Worm (Caenorhabditis elegans): ENCODE data around the gene R07A4.3.

The R07A4.3 gene

DNA sequence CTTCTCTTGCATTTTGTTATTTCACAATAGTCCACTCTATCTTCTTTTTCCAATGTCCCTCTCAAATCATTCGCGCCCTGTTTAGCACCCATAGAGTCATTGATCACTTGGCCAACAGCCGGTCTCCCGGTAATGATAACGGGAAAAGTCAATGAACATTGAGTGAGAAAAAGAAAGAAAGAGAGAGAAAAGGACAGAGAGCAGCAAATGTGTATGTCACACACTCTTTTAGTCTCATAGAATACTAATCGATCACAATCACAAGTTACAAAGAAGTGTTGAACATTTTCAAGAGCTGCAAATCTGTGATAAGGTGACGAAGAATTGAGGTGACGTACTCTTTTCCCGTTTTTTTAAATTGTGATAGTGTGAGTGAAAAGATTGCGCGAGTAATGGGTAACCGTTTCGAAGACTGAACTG is 18.7 kb downstream of the R07A4.3 start (continued):
- 0 out of 2 replicates have a peak, but pooled peaks have one; percentile 34 for TF ChIP-seq lir-1 (GFP tag; conservative IDR thresholded peaks at IDR 0.05)
- TF ChIP-seq cebp-1 (GFP tag; IDR thresholded peaks at IDR 0.05), result peak; percentile 93
- TF ChIP-seq cebp-1 (tag; optimal IDR thresholded peaks at IDR 0.05), result peak; percentile 97
- TF ChIP-seq F52B5.7 (tag; optimal IDR thresholded peaks at IDR 0.05), result no peak
- TF ChIP-seq ets-4 (GFP tag; optimal IDR thresholded peaks at IDR 0.05), result peak; percentile 88
- peak; percentile 21 for TF ChIP-seq madf-10 (tag; optimal IDR thresholded peaks at IDR 0.05)
- TF ChIP-seq F49E8.2 (tag; optimal IDR thresholded peaks at IDR 0.05; ENCODE audit: insufficient read depth), result no peak
- 0 out of 2 replicates have a peak, but pooled peaks have one; percentile 21 for TF ChIP-seq C06A6.2 (GFP tag; conservative IDR thresholded peaks at IDR 0.05)
- TF ChIP-seq unc-62 (GFP tag; optimal IDR thresholded peaks at IDR 0.05), result peak; percentile 81
- no peak for TF ChIP-seq tbx-9 (tag; optimal IDR thresholded peaks at IDR 0.05; ENCODE audit: borderline replicate concordance)
- TF ChIP-seq ekl-4 (GFP tag; IDR thresholded peaks at IDR 0.05), result peak; percentile 57; the same call in 1 of the 2 replicates
- peak; percentile 79 for TF ChIP-seq atf-7 (tag; optimal IDR thresholded peaks at IDR 0.05)
- TF ChIP-seq ztf-18 (tag; optimal IDR thresholded peaks at IDR 0.05), result no peak
- no peak for TF ChIP-seq unc-130 (GFP tag; optimal IDR thresholded peaks at IDR 0.05)
- peak; percentile 88 for TF ChIP-seq nhr-80 (tag; optimal IDR thresholded peaks at IDR 0.05)
- TF ChIP-seq lin-26 (GFP tag; IDR thresholded peaks at IDR 0.05), result 0 out of 2 replicates have a peak, but pooled peaks have one; percentile 44
- TF ChIP-seq tbp1 (GFP tag; optimal IDR thresholded peaks at IDR 0.05), result peak; percentile 28
- peak; percentile 82 for TF ChIP-seq somi-1 (GFP tag; optimal IDR thresholded peaks at IDR 0.05)
- no peak for TF ChIP-seq mcd-1 (GFP tag; IDR thresholded peaks at IDR 0.05)
- TF ChIP-seq sptf-2 (GFP tag; optimal IDR thresholded peaks at IDR 0.05), result peak; percentile 35
- peak; percentile 48 for TF ChIP-seq lin-40 (tag; optimal IDR thresholded peaks at IDR 0.05)
- TF ChIP-seq chd-7 (tag; optimal IDR thresholded peaks at IDR 0.05), result peak; percentile 74
- TF ChIP-seq attf-5 (GFP tag; optimal IDR thresholded peaks at IDR 0.05), result peak; percentile 62
- no peak for TF ChIP-seq tlf-1 (GFP tag; optimal IDR thresholded peaks at IDR 0.05)
- TF ChIP-seq snpc-4 (GFP tag; optimal IDR thresholded peaks at IDR 0.05), result no peak
- peak in 1 of 4 experiments; percentile 3 for TF ChIP-seq snpc-4 (tag; optimal IDR thresholded peaks at IDR 0.05)
- TF ChIP-seq hmg-1.2 (GFP tag; IDR thresholded peaks at IDR 0.05), result peak; percentile 30; the same call in 1 of the 2 replicates
- TF ChIP-seq dox-1 (GFP tag; IDR thresholded peaks at IDR 0.05), result peak; percentile 56
- peak; percentile 29; the same call in 1 of the 2 replicates for TF ChIP-seq nfyb-1 (GFP tag; IDR thresholded peaks at IDR 0.05)

DNA sequence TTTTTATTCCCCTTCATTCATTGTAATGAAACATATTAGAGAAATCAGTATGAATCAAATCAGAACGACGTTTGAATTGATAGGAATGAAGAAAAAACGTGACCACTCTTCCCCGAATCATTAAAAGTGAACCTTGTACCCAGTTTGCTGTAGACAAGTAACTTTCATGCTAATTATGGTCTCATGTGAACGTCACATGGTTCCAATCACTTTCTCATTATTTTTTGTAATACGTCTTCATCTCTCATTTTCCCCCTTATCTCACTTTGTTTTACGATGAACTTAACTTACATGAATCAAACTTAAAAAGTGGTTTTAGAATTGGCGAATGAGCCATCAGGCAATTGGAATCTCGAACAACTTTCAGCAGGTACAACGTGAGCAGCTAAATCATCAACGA is 19.3 kb downstream of the R07A4.3 start:
- TF ChIP-seq mel-28 (tag; optimal IDR thresholded peaks at IDR 0.05; ENCODE audit: borderline replicate concordance), result no peak
- TF ChIP-seq F33H1.4 (GFP tag; IDR thresholded peaks at IDR 0.05), result no peak
- TF ChIP-seq hsf-1 (GFP tag; IDR thresholded peaks at IDR 0.05), result no peak
- no peak for TF ChIP-seq egl-44 (GFP tag; IDR thresholded peaks at IDR 0.05)
- no peak for TF ChIP-seq nfya-1 (tag; optimal IDR thresholded peaks at IDR 0.05; ENCODE audit: borderline replicate concordance, insufficient read depth)
- 0 out of 2 replicates have a peak, but pooled peaks have one; percentile 43 for TF ChIP-seq C06A6.2 (GFP tag; conservative IDR thresholded peaks at IDR 0.05)
- TF ChIP-seq ztf-26 (tag; optimal IDR thresholded peaks at IDR 0.05), result peak; percentile 17
- TF ChIP-seq madf-3 (GFP tag; IDR thresholded peaks at IDR 0.05), result no peak
- TF ChIP-seq attf-6 (GFP tag; IDR thresholded peaks at IDR 0.05), result no peak
- TF ChIP-seq ceh-58 (GFP tag; IDR thresholded peaks at IDR 0.05), result no peak
- no peak for TF ChIP-seq nhr-179 (tag; optimal IDR thresholded peaks at IDR 0.05)
- TF ChIP-seq let-526 (GFP tag; IDR thresholded peaks at IDR 0.05), result peak; percentile 59; the same call in 1 of the 2 replicates
- TF ChIP-seq ama-1 (optimal IDR thresholded peaks at IDR 0.05), result no peak
- TF ChIP-seq ama-1 (GFP tag; optimal IDR thresholded peaks at IDR 0.05), result no peak
- TF ChIP-seq ets-4 (GFP tag; optimal IDR thresholded peaks at IDR 0.05), result no peak
- TF ChIP-seq ceh-91 (GFP tag; IDR thresholded peaks at IDR 0.05), result no peak
- TF ChIP-seq tlf-1 (GFP tag; optimal IDR thresholded peaks at IDR 0.05), result peak; percentile 11
- no peak for TF ChIP-seq snpc-1.3 (tag; optimal IDR thresholded peaks at IDR 0.05; ENCODE audit: insufficient read depth)
- no peak for TF ChIP-seq F23B12.7 (tag; optimal IDR thresholded peaks at IDR 0.05; ENCODE audit: insufficient read depth)
- no peak for TF ChIP-seq nfyb-1 (GFP tag; IDR thresholded peaks at IDR 0.05)
- no peak for TF ChIP-seq madf-10 (tag; optimal IDR thresholded peaks at IDR 0.05)
- TF ChIP-seq egrh-3 (GFP tag; IDR thresholded peaks at IDR 0.05), result no peak
- no peak for TF ChIP-seq madf-6 (GFP tag; IDR thresholded peaks at IDR 0.05)
- TF ChIP-seq F57A8.1 (GFP tag; optimal IDR thresholded peaks at IDR 0.05), result no peak
- no peak for TF ChIP-seq snpc-3.4 (tag; optimal IDR thresholded peaks at IDR 0.05)
